Fruit fly (Drosophila melanogaster): ENCODE data around the gene eEF1delta.

DNA sequence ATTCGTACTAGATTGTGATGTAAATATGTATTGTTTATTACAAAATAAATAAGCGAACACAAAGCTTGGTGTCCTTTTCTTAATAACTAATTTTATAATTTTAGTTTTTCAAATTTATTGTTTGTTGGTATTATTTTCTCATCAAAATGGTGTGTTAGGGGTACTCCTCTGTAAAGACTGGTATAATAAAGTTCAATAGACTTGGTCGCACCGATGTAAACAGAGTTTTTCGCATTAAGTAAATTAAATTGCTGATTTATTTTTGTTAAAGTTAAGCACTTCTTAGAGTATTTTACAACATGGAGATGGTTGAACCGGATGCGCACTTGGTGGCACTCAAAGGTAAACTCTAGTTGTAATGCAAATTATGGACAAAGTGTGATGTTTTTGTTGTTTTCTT is 34.2 kb downstream of the eEF1delta start, which contains the start of gene CG4953:
- TF ChIP-seq toe (GFP tag; optimal IDR thresholded peaks at IDR 0.05) (no peak), CG7101 (tag; optimal IDR thresholded peaks at IDR 0.05) (no peak)

Data from whole organism, adult.